Fruit fly (Drosophila melanogaster): Measurements from ENCODE around the gene Est-6.

DNA sequence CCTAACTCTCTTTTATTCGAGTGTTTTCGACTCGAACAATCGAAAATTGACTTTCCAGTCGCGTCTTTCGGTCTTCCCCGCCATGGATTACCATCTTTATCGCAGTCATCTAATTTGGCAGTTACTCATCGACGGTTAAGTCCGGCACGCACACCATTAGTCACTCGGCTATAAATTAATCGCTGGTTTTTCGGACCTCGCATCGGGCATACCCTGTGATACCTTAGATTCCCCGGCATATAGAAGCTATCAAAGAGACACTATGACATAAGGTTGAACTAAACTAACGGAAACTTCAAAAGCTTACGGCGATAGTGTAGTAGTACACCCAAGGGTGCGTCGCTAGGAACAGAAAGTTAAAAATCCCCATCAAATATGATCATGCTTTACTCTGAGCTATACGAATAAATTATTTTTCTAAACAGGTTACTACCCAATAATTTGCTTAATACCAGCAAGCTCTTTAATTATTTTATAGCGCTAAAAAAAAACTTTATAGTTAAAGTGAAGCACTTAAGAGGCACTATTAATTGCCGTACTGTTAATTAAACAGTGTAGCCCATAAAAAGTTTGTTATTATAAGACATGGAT lies 9.7 kb upstream of the Est-6 start:
- TF ChIP-seq Blimp-1 (GFP tag; optimal IDR thresholded peaks at IDR 0.05) = no peak
- no peak for TF ChIP-seq CG6854 (GFP tag; optimal IDR thresholded peaks at IDR 0.05)
- no peak for TF ChIP-seq CG3919 (GFP tag; optimal IDR thresholded peaks at IDR 0.05)
- TF ChIP-seq Gug (GFP tag; IDR thresholded peaks at IDR 0.05) = no peak
- no peak for TF ChIP-seq Eip78C (GFP tag)
- no peak for TF ChIP-seq CG8119 (GFP tag; IDR thresholded peaks at IDR 0.05)
- TF ChIP-seq Lpt (GFP tag; optimal IDR thresholded peaks at IDR 0.05) = no peak
- no peak for TF ChIP-seq CG6792 (GFP tag; optimal IDR thresholded peaks at IDR 0.05)
- TF ChIP-seq CG9139 (GFP tag; optimal IDR thresholded peaks at IDR 0.05) = no peak
- TF ChIP-seq topi (GFP tag; optimal IDR thresholded peaks at IDR 0.05) = no peak
- no peak for TF ChIP-seq dsx (GFP tag; optimal IDR thresholded peaks at IDR 0.05; ENCODE audit: poor library complexity, severe bottlenecking)
- TF ChIP-seq Hr4 (GFP tag; optimal IDR thresholded peaks at IDR 0.05) = no peak
- TF ChIP-seq cyc (GFP tag; optimal IDR thresholded peaks at IDR 0.05) = no peak
- no peak for TF ChIP-seq fd85E (GFP tag; optimal IDR thresholded peaks at IDR 0.05)
